Worm (Caenorhabditis elegans) whole organism, L4 larva: ENCODE data around the gene dsl-6.

Experiments used
- F10B5.3 ChIP-seq: sonication (generic microtip); optimal IDR thresholded peaks from 2 replicates; lab custom pipeline; 2016; ENCODE audit warnings: mild to moderate bottlenecking, missing genetic modification characterization, missing compliant biosample characterization
- F26F4.8 ChIP-seq: fragments of 200-800 bp; sonication (Bioruptor generic); conservative IDR thresholded peaks from 2 replicates; pipeline ENCODE4 v1.3.6; 2022; ENCODE audit warnings: missing genetic modification characterization, missing compliant biosample characterization
- F37D6.2 ChIP-seq: sonication (generic microtip); optimal IDR thresholded peaks from 2 replicates; lab custom pipeline; 2016; ENCODE audit warnings: mild to moderate bottlenecking, missing genetic modification characterization, missing compliant biosample characterization
- T26A8.4 ChIP-seq: fragments of 200-800 bp; sonication (Bioruptor generic); IDR thresholded peaks from 2 replicates; pipeline ENCODE4 v1.3.6; 2022; ENCODE audit warnings: missing genetic modification characterization, missing compliant biosample characterization
- Y105C5A.15 ChIP-seq: fragments of 200-800 bp; sonication (Bioruptor generic); IDR thresholded peaks from 2 replicates; pipeline ENCODE4 v1.3.6; 2022; ENCODE audit warnings: missing genetic modification characterization, missing compliant biosample characterization
- Y48G9A.11 ChIP-seq: fragments of 200-800 bp; sonication (Bioruptor generic); IDR thresholded peaks from 2 replicates; pipeline ENCODE4 v1.3.6; 2022; ENCODE audit warnings: missing genetic modification reagents, missing genetic modification characterization, missing compliant biosample characterization
- Y75B8A.6 ChIP-seq: fragments of 200-800 bp; sonication (Bioruptor generic); IDR thresholded peaks from 2 replicates; pipeline ENCODE4 v1.3.6; 2022; ENCODE audit warnings: missing genetic modification reagents, missing genetic modification characterization, missing compliant biosample characterization
- ama-1 ChIP-seq: fragments of 150-350 bp; optimal IDR thresholded peaks from 2 replicates; lab custom pipeline; 2014; ENCODE audit warnings: inconsistent platforms, mixed read lengths
- ceh-28 ChIP-seq: fragments of 150-350 bp; optimal IDR thresholded peaks from 2 replicates; lab custom pipeline; 2014; ENCODE audit warnings: missing biosample characterization, missing genetic modification reagents, missing genetic modification characterization
- ceh-44 ChIP-seq: fragments of 200-800 bp; sonication (Bioruptor generic); IDR thresholded peaks from 2 replicates; pipeline ENCODE4 v1.3.6; 2022; ENCODE audit warnings: missing genetic modification reagents, missing genetic modification characterization, missing compliant biosample characterization
- ceh-82 ChIP-seq: sonication (generic microtip); optimal IDR thresholded peaks from 2 replicates; lab custom pipeline; 2017; ENCODE audit warnings: missing biosample characterization, missing genetic modification characterization
- ces-1 ChIP-seq: fragments of 150-350 bp; sonication (generic microtip); optimal IDR thresholded peaks from 4 replicates; lab custom pipeline; 2014; ENCODE audit warnings: missing biosample characterization, missing genetic modification reagents, missing genetic modification characterization
- ctbp-1 ChIP-seq: fragments of 200-800 bp; sonication (Bioruptor generic); IDR thresholded peaks from 2 replicates; pipeline ENCODE4 v1.3.6; 2022; ENCODE audit warnings: missing genetic modification reagents, missing genetic modification characterization, missing compliant biosample characterization
- daf-16 ChIP-seq, 3 experiments: sonication (generic microtip); optimal IDR thresholded peaks; 2 replicates each; lab custom pipeline; 2016 to 2017; ENCODE audit warnings: missing genetic modification characterization in 3 of 3, missing genetic modification reagents in 3 of 3, mild to moderate bottlenecking in 2 of 3, missing compliant biosample characterization in 2 of 3, missing biosample characterization in 1 of 3, moderate library complexity in 1 of 3
- daf-8 ChIP-seq: fragments of 200-800 bp; sonication (Bioruptor generic); IDR thresholded peaks from 2 replicates; pipeline ENCODE4 v1.3.6; 2022; ENCODE audit warnings: missing genetic modification characterization, missing compliant biosample characterization
- dmd-8 ChIP-seq: fragments of 200-800 bp; sonication (Bioruptor generic); IDR thresholded peaks from 2 replicates; pipeline ENCODE4 v1.3.6; 2022; ENCODE audit warnings: missing genetic modification characterization, missing compliant biosample characterization
- dve-1 ChIP-seq: sonication (generic microtip); optimal IDR thresholded peaks from 2 replicates; lab custom pipeline; 2017; ENCODE audit warnings: antibody characterized with exemption, mild to moderate bottlenecking, missing genetic modification characterization, missing compliant biosample characterization; ENCODE audit not compliant: insufficient read depth
- egl-27 ChIP-seq: sonication (generic microtip); optimal IDR thresholded peaks from 3 replicates; lab custom pipeline; 2017; ENCODE audit warnings: missing biosample characterization, missing genetic modification reagents, missing genetic modification characterization
- fkh-10 ChIP-seq: fragments of 150-350 bp; optimal IDR thresholded peaks from 2 replicates; lab custom pipeline; 2014; ENCODE audit warnings: missing biosample characterization, missing genetic modification reagents, missing genetic modification characterization
- hif-1 ChIP-seq, 2 experiments: sonication (generic microtip); optimal IDR thresholded peaks; 2 replicates each; lab custom pipeline; 2016 to 2017; ENCODE audit warnings: missing compliant biosample characterization in 2 of 2, missing genetic modification characterization in 2 of 2, missing genetic modification reagents in 2 of 2, missing genotype in 2 of 2, mild to moderate bottlenecking in 1 of 2
- hlh-11 ChIP-seq: fragments of 200-800 bp; sonication (Bioruptor generic); optimal IDR thresholded peaks from 2 replicates; lab custom pipeline; 2018; ENCODE audit warnings: mild to moderate bottlenecking, missing genetic modification characterization, missing compliant biosample characterization
- lim-7 ChIP-seq: fragments of 200-800 bp; sonication (Bioruptor generic); IDR thresholded peaks from 2 replicates; pipeline ENCODE4 v1.3.6; 2022; ENCODE audit warnings: missing genetic modification characterization, missing compliant biosample characterization
- lin-13 ChIP-seq: fragments of 150-350 bp; optimal IDR thresholded peaks from 2 replicates; lab custom pipeline; 2014; ENCODE audit warnings: missing biosample characterization, missing genetic modification reagents, missing genetic modification characterization
- lin-15B ChIP-seq: fragments of 150-350 bp; sonication (generic microtip); optimal IDR thresholded peaks from 3 replicates; lab custom pipeline; 2014; ENCODE audit warnings: missing biosample characterization, missing genetic modification characterization
- lin-29 ChIP-seq: fragments of 200-800 bp; sonication (Bioruptor generic); IDR thresholded peaks from 2 replicates; pipeline ENCODE4 v1.3.6; 2022; ENCODE audit warnings: missing genetic modification reagents, missing genetic modification characterization, missing compliant biosample characterization
- lin-38 ChIP-seq: fragments of 200-800 bp; sonication (Bioruptor generic); IDR thresholded peaks from 2 replicates; pipeline ENCODE4 v1.3.6; 2022; ENCODE audit warnings: missing genetic modification reagents, missing genetic modification characterization, missing compliant biosample characterization
- madf-9 ChIP-seq: fragments of 200-800 bp; sonication (Bioruptor generic); conservative IDR thresholded peaks from 2 replicates; pipeline ENCODE4 v1.3.6; 2022; ENCODE audit warnings: missing genetic modification reagents, missing genetic modification characterization, missing compliant biosample characterization
- mdt-29 ChIP-seq: fragments of 200-800 bp; sonication (Bioruptor generic); IDR thresholded peaks from 2 replicates; pipeline ENCODE4 v1.3.6; 2022; ENCODE audit warnings: missing genetic modification reagents, missing genetic modification characterization, missing compliant biosample characterization
- mxl-3 ChIP-seq: fragments of 200-800 bp; sonication (Bioruptor generic); optimal IDR thresholded peaks from 2 replicates; lab custom pipeline; 2018; ENCODE audit warnings: mild to moderate bottlenecking, missing genetic modification characterization, missing compliant biosample characterization
- nhr-102 ChIP-seq: sonication (generic microtip); optimal IDR thresholded peaks from 2 replicates; lab custom pipeline; 2016; ENCODE audit warnings: mild to moderate bottlenecking, missing genetic modification characterization, moderate library complexity, missing compliant biosample characterization
- nhr-11 ChIP-seq: fragments of 150-350 bp; optimal IDR thresholded peaks from 2 replicates; lab custom pipeline; 2014; ENCODE audit warnings: missing biosample characterization, missing genetic modification characterization
- nhr-111 ChIP-seq: fragments of 200-800 bp; sonication (Bioruptor generic); optimal IDR thresholded peaks from 2 replicates; lab custom pipeline; 2018; ENCODE audit warnings: mild to moderate bottlenecking, missing genetic modification characterization, missing compliant biosample characterization
- nhr-237 ChIP-seq: sonication (generic microtip); optimal IDR thresholded peaks from 2 replicates; lab custom pipeline; 2017; ENCODE audit warnings: missing biosample characterization, missing genetic modification characterization
- nhr-28 ChIP-seq: fragments of 150-350 bp; optimal IDR thresholded peaks from 2 replicates; lab custom pipeline; 2014; ENCODE audit warnings: missing biosample characterization, missing genetic modification characterization
- nhr-48 ChIP-seq: sonication (generic microtip); optimal IDR thresholded peaks from 2 replicates; lab custom pipeline; 2016; ENCODE audit warnings: mild to moderate bottlenecking, missing genetic modification characterization, missing compliant biosample characterization
- pha-4 ChIP-seq, 2 experiments: fragments of 150-350 bp in 1 of 2; fragments of 200-800 bp in 1 of 2; sonication (Bioruptor generic) in 1 of 2; IDR thresholded peaks in 1 of 2; optimal IDR thresholded peaks in 1 of 2; 2 replicates each; pipeline versions ENCODE4 v1.3.6 to Lab custom; 2014 to 2022; ENCODE audit warnings: missing genetic modification characterization in 2 of 2, missing genetic modification reagents in 2 of 2, missing biosample characterization in 1 of 2, missing compliant biosample characterization in 1 of 2
- pqm-1 ChIP-seq: sonication (generic microtip); optimal IDR thresholded peaks from 2 replicates; lab custom pipeline; 2017; ENCODE audit warnings: missing biosample characterization, missing genetic modification characterization
- rbr-2 ChIP-seq: sonication (generic microtip); optimal IDR thresholded peaks from 2 replicates; lab custom pipeline; 2016; ENCODE audit warnings: missing genotype, missing genetic modification characterization, missing compliant biosample characterization
- saeg-2 ChIP-seq: fragments of 200-800 bp; sonication (Bioruptor generic); IDR thresholded peaks from 2 replicates; pipeline ENCODE4 v1.3.6; 2022; ENCODE audit warnings: missing genetic modification reagents, missing genetic modification characterization, missing compliant biosample characterization
- sdz-12 ChIP-seq: fragments of 200-800 bp; sonication (Bioruptor generic); optimal IDR thresholded peaks from 2 replicates; lab custom pipeline; 2018; ENCODE audit warnings: mild to moderate bottlenecking, missing genetic modification characterization, missing compliant biosample characterization
- snpc-1.2 ChIP-seq: fragments of 200-800 bp; sonication (Bioruptor generic); IDR thresholded peaks from 2 replicates; pipeline ENCODE4 v1.3.6; 2022; ENCODE audit warnings: missing genetic modification reagents, missing genetic modification characterization, missing compliant biosample characterization
- spr-1 ChIP-seq: sonication (generic microtip); optimal IDR thresholded peaks from 2 replicates; lab custom pipeline; 2016; ENCODE audit warnings: mild to moderate bottlenecking, missing genetic modification characterization, missing compliant biosample characterization
- tra-1 ChIP-seq: fragments of 200-800 bp; sonication (Bioruptor generic); IDR thresholded peaks from 2 replicates; pipeline ENCODE4 v1.3.6; 2022; ENCODE audit warnings: missing genetic modification reagents, missing genetic modification characterization, missing compliant biosample characterization
- unc-130 ChIP-seq: sonication (generic microtip); optimal IDR thresholded peaks from 2 replicates; lab custom pipeline; 2016; ENCODE audit warnings: missing genetic modification reagents, missing genetic modification characterization, missing compliant biosample characterization
- unc-39 ChIP-seq: sonication (generic microtip); optimal IDR thresholded peaks from 2 replicates; lab custom pipeline; 2017; ENCODE audit warnings: missing biosample characterization, missing genetic modification characterization
- unc-62 ChIP-seq, 3 experiments: fragments of 150-350 bp in 1 of 3; sonication (generic microtip); optimal IDR thresholded peaks in 2 of 3; peaks in 1 of 3; 1 replicate in 1 of 3; 2 replicates in 2 of 3; lab custom pipeline; 2014 to 2017; ENCODE audit warnings: missing biosample characterization in 3 of 3, missing genetic modification characterization in 3 of 3, missing genetic modification reagents in 3 of 3, missing genotype in 1 of 3
- zfp-2 ChIP-seq: sonication (generic microtip); optimal IDR thresholded peaks from 2 replicates; lab custom pipeline; 2016; ENCODE audit warnings: mild to moderate bottlenecking, missing genetic modification characterization, missing compliant biosample characterization
- zfp-3 ChIP-seq: fragments of 200-800 bp; sonication (Bioruptor generic); conservative IDR thresholded peaks from 2 replicates; pipeline ENCODE4 v1.3.6; 2022; ENCODE audit warnings: missing genetic modification reagents, missing genetic modification characterization, missing compliant biosample characterization
- zip-2 ChIP-seq: fragments of 150-350 bp; optimal IDR thresholded peaks from 2 replicates; lab custom pipeline; 2014; ENCODE audit warnings: missing biosample characterization, missing genetic modification characterization
- ztf-11 ChIP-seq: fragments of 150-350 bp; optimal IDR thresholded peaks from 2 replicates; lab custom pipeline; 2014; ENCODE audit warnings: missing biosample characterization, missing genetic modification characterization

Gene dsl-6

DNA sequence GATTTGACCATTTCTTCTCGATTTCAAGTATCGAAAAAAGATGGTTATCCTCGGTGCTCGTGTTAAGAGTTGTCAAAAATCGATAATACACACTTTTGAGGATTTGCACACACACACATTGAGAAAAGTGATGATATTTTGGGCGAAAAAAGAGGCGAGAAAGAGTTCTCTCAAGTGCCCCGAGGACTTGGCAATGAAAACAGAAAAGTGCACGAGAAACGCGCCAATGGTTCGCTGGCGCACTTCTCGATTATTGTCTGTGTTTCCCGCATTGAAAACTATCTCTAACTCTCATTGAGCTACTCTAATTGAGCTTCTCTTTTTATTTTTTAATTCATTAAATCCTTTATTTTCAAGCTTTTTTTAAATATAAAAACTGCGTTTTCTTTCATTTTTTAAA is 35.6 kb upstream of the dsl-6 start (continued):
- TF ChIP-seq zip-2 (tag; lab: Kevin White, UChicago) = no peak
- TF ChIP-seq dmd-8 = no peak
- TF ChIP-seq Y48G9A.11 (GFP tag; lab: Robert Waterston, UW) = no peak
- no peak for TF ChIP-seq ztf-11 (tag; lab: Kevin White, UChicago)
- peak; percentile 56 for TF ChIP-seq hlh-11 (tag; lab: Kevin White, UChicago)
- no peak for TF ChIP-seq egl-27 (tag; lab: Kevin White, UChicago)
- peak in 1 of 2 experiments; percentile 21 for TF ChIP-seq unc-62 (GFP tag; optimal IDR thresholded peaks at IDR 0.05 in 1 of 2; lab: Kevin White, UChicago)
- no peak for TF ChIP-seq unc-62 (tag; optimal IDR thresholded peaks at IDR 0.05; lab: Kevin White, UChicago)
- peak; percentile 53 for TF ChIP-seq nhr-11
- TF ChIP-seq ceh-82 (tag; lab: Kevin White, UChicago) = no peak
- peak in 1 of 2 experiments; percentile 31 for TF ChIP-seq daf-16 (GFP tag; optimal IDR thresholded peaks at IDR 0.05; lab: Kevin White, UChicago)
- TF ChIP-seq daf-16 (tag; optimal IDR thresholded peaks at IDR 0.05; lab: Kevin White, UChicago) = peak; percentile 67
- TF ChIP-seq nhr-111 (GFP tag; lab: Kevin White, UChicago) = no peak
- no peak for TF ChIP-seq ces-1 (GFP tag; lab: Kevin White, UChicago)
- no peak for TF ChIP-seq unc-39
- no peak for TF ChIP-seq madf-9
- no peak for TF ChIP-seq unc-130 (GFP tag; lab: Kevin White, UChicago)
- no peak for TF ChIP-seq spr-1 (tag; lab: Kevin White, UChicago)
- no peak for TF ChIP-seq F26F4.8 (GFP tag; lab: Robert Waterston, UW)
- TF ChIP-seq zfp-2 (tag; lab: Kevin White, UChicago) = no peak
- no peak for TF ChIP-seq nhr-48 (tag; lab: Kevin White, UChicago)
- TF ChIP-seq lin-13 (GFP tag; lab: Kevin White, UChicago) = peak; percentile 13
- TF ChIP-seq T26A8.4 (GFP tag; lab: Robert Waterston, UW) = 0 out of 2 replicates have a peak, but pooled peaks have one; percentile 28
- no peak for TF ChIP-seq nhr-102 (tag; lab: Kevin White, UChicago)
- TF ChIP-seq lin-38 = no peak; the same call in 1 of the 2 replicates
- peak; percentile 61 for TF ChIP-seq ctbp-1 (GFP tag; lab: Robert Waterston, UW)
- TF ChIP-seq hif-1 (tag; optimal IDR thresholded peaks at IDR 0.05; lab: Kevin White, UChicago) = peak in 1 of 2 experiments; percentile 10
- TF ChIP-seq dve-1 (tag; lab: Kevin White, UChicago) = peak; percentile 49
- TF ChIP-seq Y105C5A.15 = no peak
- no peak for TF ChIP-seq daf-8 (GFP tag; lab: Robert Waterston, UW)
- TF ChIP-seq nhr-237 = no peak
- peak; percentile 79 for TF ChIP-seq rbr-2
- peak; percentile 18 for TF ChIP-seq nhr-28 (tag; lab: Kevin White, UChicago)
- TF ChIP-seq lim-7 (GFP tag; lab: Robert Waterston, UW) = no peak
- TF ChIP-seq ama-1 (lab: Kevin White, UChicago) = no peak
- no peak for TF ChIP-seq sdz-12
- no peak for TF ChIP-seq snpc-1.2 (GFP tag; lab: Robert Waterston, UW)
- peak; percentile 39 for TF ChIP-seq ceh-28
- no peak for TF ChIP-seq lin-15B
- no peak for TF ChIP-seq zfp-3 (GFP tag; lab: Robert Waterston, UW)
- no peak for TF ChIP-seq ceh-44 (GFP tag; lab: Robert Waterston, UW)
- no peak for TF ChIP-seq tra-1
- no peak for TF ChIP-seq pqm-1
- peak; percentile 33 for TF ChIP-seq fkh-10 (GFP tag; lab: Kevin White, UChicago)
- no peak for TF ChIP-seq lin-29 (GFP tag; lab: Robert Waterston, UW)
- no peak for TF ChIP-seq saeg-2 (GFP tag; lab: Robert Waterston, UW)
- TF ChIP-seq F10B5.3 (tag; lab: Kevin White, UChicago) = no peak
- TF ChIP-seq mxl-3 (GFP tag; lab: Kevin White, UChicago) = no peak
- TF ChIP-seq pha-4 (GFP tag; IDR thresholded peaks at IDR 0.05; lab: Robert Waterston, UW) = no peak
- peak; percentile 66 for TF ChIP-seq pha-4 (tag; optimal IDR thresholded peaks at IDR 0.05; lab: Kevin White, UChicago)
- TF ChIP-seq Y75B8A.6 (GFP tag; lab: Robert Waterston, UW) = no peak
- TF ChIP-seq F37D6.2 = peak; percentile 10
- no peak for TF ChIP-seq mdt-29
